Fruit fly (Drosophila melanogaster) whole organism, embryonic: ENCODE results near the gene CG2540.

Source experiments
- Ada2b ChIP-seq: fragments of 200-800 bp; sonication (Bioruptor generic); IDR thresholded peaks from 2 replicates; pipeline ENCODE4 v1.3.6; 2022; ENCODE audit warnings: missing biosample characterization, missing genetic modification characterization
- Bteb2 ChIP-seq: fragments of 200-800 bp; sonication (Bioruptor generic); optimal IDR thresholded peaks from 2 replicates; lab custom pipeline; 2016; ENCODE audit warnings: missing biosample characterization, missing genetic modification characterization
- CG10147 ChIP-seq: fragments of 200-800 bp; sonication (Bioruptor generic); optimal IDR thresholded peaks from 2 replicates; lab custom pipeline; 2019; ENCODE audit warnings: missing biosample characterization, mild to moderate bottlenecking, missing genetic modification characterization, moderate library complexity
- CG10321 ChIP-seq: fragments of 200-800 bp; sonication (Bioruptor generic); IDR thresholded peaks from 2 replicates; pipeline ENCODE4 v1.3.6; 2022; ENCODE audit warnings: missing biosample characterization, missing genetic modification characterization
- CG10959 ChIP-seq: fragments of 200-800 bp; sonication (Bioruptor generic); IDR thresholded peaks from 2 replicates; pipeline ENCODE4 v1.3.6; 2022; ENCODE audit warnings: missing biosample characterization, missing genetic modification characterization
- CG11456 ChIP-seq: fragments of 200-800 bp; sonication (Bioruptor generic); IDR thresholded peaks from 3 replicates; pipeline ENCODE4 v1.3.6; 2022; ENCODE audit warnings: missing biosample characterization, missing genetic modification characterization
- CG13775 ChIP-seq: fragments of 200-800 bp; sonication (Bioruptor generic); optimal IDR thresholded peaks from 3 replicates; lab custom pipeline; 2017; ENCODE audit warnings: missing biosample characterization, mild to moderate bottlenecking, missing genetic modification characterization
- CG14667 ChIP-seq: fragments of 200-800 bp; sonication (Bioruptor generic); IDR thresholded peaks from 2 replicates; pipeline ENCODE4 v1.3.6; 2022; ENCODE audit warnings: missing biosample characterization, missing genetic modification characterization
- CG18599 ChIP-seq: fragments of 200-800 bp; sonication (Bioruptor generic); optimal IDR thresholded peaks from 3 replicates; lab custom pipeline; 2017; ENCODE audit warnings: missing biosample characterization, missing genetic modification characterization, mild to moderate bottlenecking, moderate library complexity, missing genetic modification reagents
- CG2116 ChIP-seq: fragments of 200-800 bp; sonication (Bioruptor generic); optimal IDR thresholded peaks from 3 replicates; lab custom pipeline; 2018; ENCODE audit warnings: missing biosample characterization, mild to moderate bottlenecking, missing genetic modification characterization
- CG2678 ChIP-seq: fragments of 200-800 bp; sonication (Bioruptor generic); optimal IDR thresholded peaks from 3 replicates; lab custom pipeline; 2019; ENCODE audit warnings: missing biosample characterization, mild to moderate bottlenecking, missing genetic modification characterization, moderate library complexity
- CG3726 ChIP-seq: fragments of 200-800 bp; sonication (Bioruptor generic); IDR thresholded peaks from 3 replicates; pipeline ENCODE4, ENCODE4 v1.3.6; 2022; ENCODE audit warnings: missing biosample characterization, missing genetic modification characterization
- CG4328 ChIP-seq: fragments of 200-800 bp; sonication (Bioruptor generic); optimal IDR thresholded peaks from 3 replicates; lab custom pipeline; 2017; ENCODE audit warnings: missing biosample characterization, missing genetic modification reagents, missing genetic modification characterization
- CG4360 ChIP-seq: fragments of 200-800 bp; sonication (Bioruptor generic); IDR thresholded peaks from 2 replicates; pipeline ENCODE4 v1.3.6; 2022; ENCODE audit warnings: missing biosample characterization, missing genetic modification characterization
- CG4617 ChIP-seq: fragments of 200-800 bp; sonication (Bioruptor generic); optimal IDR thresholded peaks from 3 replicates; lab custom pipeline; 2016; ENCODE audit warnings: missing biosample characterization, missing genetic modification characterization, borderline replicate concordance
- CG4707 ChIP-seq: fragments of 200-800 bp; sonication (Bioruptor generic); optimal IDR thresholded peaks from 2 replicates; lab custom pipeline; 2018; ENCODE audit warnings: missing biosample characterization, mild to moderate bottlenecking, missing genetic modification characterization, moderate library complexity
- CG6813 ChIP-seq: fragments of 200-800 bp; sonication (Bioruptor generic); optimal IDR thresholded peaks from 2 replicates; lab custom pipeline; 2017; ENCODE audit warnings: missing biosample characterization, missing genetic modification characterization, mild to moderate bottlenecking, moderate library complexity, missing genetic modification reagents
- CG7963 ChIP-seq: fragments of 200-800 bp; sonication (Bioruptor generic); IDR thresholded peaks from 3 replicates; pipeline ENCODE4 v1.3.6; 2022; ENCODE audit warnings: missing biosample characterization, missing genetic modification characterization; ENCODE audit not compliant: partially characterized antibody
- Drgx ChIP-seq: fragments of 200-800 bp; sonication (Bioruptor generic); IDR thresholded peaks from 2 replicates; pipeline ENCODE4 v1.3.6; 2022; ENCODE audit warnings: missing biosample characterization, missing genetic modification characterization
- GATAe ChIP-seq: fragments of 200-800 bp; sonication (Bioruptor generic); conservative IDR thresholded peaks from 2 replicates; pipeline ENCODE4 v1.3.6; 2022; ENCODE audit warnings: missing biosample characterization, missing genetic modification characterization
- HLH3B ChIP-seq: fragments of 200-800 bp; sonication (Bioruptor generic); IDR thresholded peaks from 2 replicates; pipeline ENCODE4 v1.3.6; 2022; ENCODE audit warnings: missing biosample characterization, missing genetic modification characterization
- HLH54F ChIP-seq: fragments of 200-800 bp; sonication (Bioruptor generic); optimal IDR thresholded peaks from 3 replicates; lab custom pipeline; 2016; ENCODE audit warnings: missing biosample characterization, missing genetic modification characterization
- NFAT ChIP-seq: fragments of 200-800 bp; sonication (Bioruptor generic); IDR thresholded peaks from 2 replicates; pipeline ENCODE4 v1.3.6; 2022; ENCODE audit warnings: missing biosample characterization, missing genetic modification characterization
- NfI ChIP-seq: fragments of 200-800 bp; sonication (Bioruptor generic); optimal IDR thresholded peaks from 3 replicates; lab custom pipeline; 2018; ENCODE audit warnings: missing biosample characterization, mild to moderate bottlenecking, missing genetic modification characterization, moderate library complexity
- Spps ChIP-seq: fragments of 200-800 bp; sonication (Bioruptor generic); optimal IDR thresholded peaks from 2 replicates; lab custom pipeline; 2018; ENCODE audit warnings: missing biosample characterization, mild to moderate bottlenecking, missing genetic modification characterization
- Sry-β ChIP-seq: fragments of 200-800 bp; sonication (Bioruptor generic); optimal IDR thresholded peaks from 2 replicates; lab custom pipeline; 2018; ENCODE audit warnings: missing biosample characterization, mild to moderate bottlenecking, missing genetic modification characterization, moderate library complexity
- Stat92E ChIP-seq, 3 experiments: fragments of >200 bp in 2 of 3; fragments of 200-800 bp in 1 of 3; sonication (Bioruptor generic) in 1 of 3; optimal IDR thresholded peaks; 2 replicates each; lab custom pipeline; 2017 to 2019; ENCODE audit warnings: missing biosample characterization in 3 of 3, missing genetic modification characterization in 3 of 3, mild to moderate bottlenecking in 1 of 3, moderate library complexity in 1 of 3
- aop ChIP-seq: fragments of 200-800 bp; sonication (Bioruptor generic); IDR thresholded peaks from 2 replicates; pipeline ENCODE4 v1.3.6; 2022; ENCODE audit warnings: missing biosample characterization, missing genetic modification characterization
- cas ChIP-seq: fragments of 200-800 bp; sonication (Bioruptor generic); IDR thresholded peaks from 2 replicates; pipeline ENCODE4 v1.3.6; 2022; ENCODE audit warnings: missing biosample characterization, missing genetic modification characterization
- cato ChIP-seq: fragments of 200-800 bp; sonication (Bioruptor generic); optimal IDR thresholded peaks from 2 replicates; lab custom pipeline; 2016; ENCODE audit warnings: missing biosample characterization, missing genetic modification characterization, borderline replicate concordance
- chinmo ChIP-seq: fragments of 200-800 bp; sonication (Bioruptor generic); IDR thresholded peaks from 4 replicates; pipeline ENCODE4 v1.3.6; 2022; ENCODE audit warnings: missing biosample characterization, missing genetic modification characterization; ENCODE audit not compliant: partially characterized antibody
- croc ChIP-seq: fragments of 200-800 bp; sonication (Bioruptor generic); conservative IDR thresholded peaks from 3 replicates; pipeline ENCODE4 v1.3.6; 2022; ENCODE audit warnings: missing biosample characterization, missing genetic modification characterization
- crol ChIP-seq: fragments of 200-800 bp; sonication (Bioruptor generic); IDR thresholded peaks from 2 replicates; pipeline ENCODE4 v1.3.6; 2022; ENCODE audit warnings: missing biosample characterization, missing genetic modification characterization
- cwo ChIP-seq: fragments of 200-800 bp; sonication (Bioruptor generic); optimal IDR thresholded peaks from 3 replicates; lab custom pipeline; 2017; ENCODE audit warnings: missing biosample characterization, missing genetic modification characterization, mild to moderate bottlenecking, moderate library complexity, missing genetic modification reagents
- danr ChIP-seq: fragments of 200-800 bp; sonication (Bioruptor generic); IDR thresholded peaks from 2 replicates; pipeline ENCODE4 v1.3.6; 2022; ENCODE audit warnings: missing biosample characterization, missing genetic modification characterization
- dmrt11E ChIP-seq: fragments of 200-800 bp; sonication (Bioruptor generic); optimal IDR thresholded peaks from 3 replicates; lab custom pipeline; 2018; ENCODE audit warnings: missing biosample characterization, mild to moderate bottlenecking, missing genetic modification characterization, moderate library complexity
- fd102C ChIP-seq: fragments of 200-800 bp; sonication (Bioruptor generic); optimal IDR thresholded peaks from 2 replicates; lab custom pipeline; 2018; ENCODE audit warnings: missing biosample characterization, mild to moderate bottlenecking, missing genetic modification characterization, moderate library complexity
- fd3F ChIP-seq: fragments of 200-800 bp; sonication (Bioruptor generic); optimal IDR thresholded peaks from 2 replicates; lab custom pipeline; 2018; ENCODE audit warnings: missing biosample characterization, mild to moderate bottlenecking, missing genetic modification characterization, moderate library complexity
- ind ChIP-seq: fragments of 200-800 bp; sonication (Bioruptor generic); optimal IDR thresholded peaks from 3 replicates; lab custom pipeline; 2016; ENCODE audit warnings: missing biosample characterization, missing genetic modification characterization
- insv ChIP-seq, 2 experiments: fragments of 200-800 bp; sonication (Bioruptor generic); optimal IDR thresholded peaks; 3 replicates each; lab custom pipeline; 2016 to 2018; ENCODE audit warnings: missing biosample characterization in 2 of 2, missing genetic modification characterization in 2 of 2
- kni ChIP-seq: fragments of 200-800 bp; sonication (Bioruptor generic); optimal IDR thresholded peaks from 3 replicates; lab custom pipeline; 2017; ENCODE audit warnings: mild to moderate bottlenecking, missing biosample characterization, missing genetic modification reagents, missing genetic modification characterization
- mam ChIP-seq: fragments of 200-800 bp; sonication (Bioruptor generic); optimal IDR thresholded peaks from 3 replicates; lab custom pipeline; 2016; ENCODE audit warnings: missing biosample characterization, missing genetic modification characterization
- mirr ChIP-seq: fragments of 200-800 bp; sonication (Bioruptor generic); optimal IDR thresholded peaks from 3 replicates; lab custom pipeline; 2018; ENCODE audit warnings: missing biosample characterization, mild to moderate bottlenecking, missing genetic modification characterization
- nom ChIP-seq: fragments of 200-800 bp; sonication (Bioruptor generic); optimal IDR thresholded peaks from 2 replicates; lab custom pipeline; 2017; ENCODE audit warnings: missing biosample characterization, missing genetic modification characterization, mild to moderate bottlenecking, moderate library complexity, missing genetic modification reagents
- pb ChIP-seq: fragments of 200-800 bp; sonication (Bioruptor generic); optimal IDR thresholded peaks from 3 replicates; lab custom pipeline; 2016; ENCODE audit warnings: missing biosample characterization, missing genetic modification characterization
- prd ChIP-seq, 3 experiments: fragments of >200 bp in 2 of 3; fragments of 200-800 bp in 1 of 3; sonication (Bioruptor generic) in 1 of 3; optimal IDR thresholded peaks in 2 of 3; IDR thresholded peaks in 1 of 3; 2 replicates in 2 of 3; 3 replicates in 1 of 3; pipeline versions ENCODE4 v1.3.6 to Lab custom; 2017 to 2022; ENCODE audit warnings: missing biosample characterization in 1 of 3, missing genetic modification characterization in 1 of 3
- tin ChIP-seq: fragments of 200-800 bp; sonication (Bioruptor generic); optimal IDR thresholded peaks from 3 replicates; lab custom pipeline; 2016; ENCODE audit warnings: missing biosample characterization, missing genetic modification characterization
- tio ChIP-seq: fragments of 200-800 bp; sonication (Bioruptor generic); optimal IDR thresholded peaks from 2 replicates; lab custom pipeline; 2017; ENCODE audit warnings: missing biosample characterization, missing genetic modification characterization, inconsistent platforms
- twi ChIP-seq: fragments of 200-800 bp; optimal IDR thresholded peaks from 2 replicates; lab custom pipeline; 2019; ENCODE audit warnings: missing biosample characterization, mild to moderate bottlenecking, missing genetic modification characterization, moderate library complexity

Gene CG2540

dm6 chrX:12660030-12660630 lies 30.5 kb downstream of the CG2540 start (continued):
- TF ChIP-seq cato (GFP tag; lab: Kevin White, UChicago), result no peak
- TF ChIP-seq CG4617 (GFP tag; lab: Kevin White, UChicago), result no peak
- TF ChIP-seq prd (optimal IDR thresholded peaks at IDR 0.05; lab: Kevin White, UChicago), result no peak
- TF ChIP-seq prd (GFP tag; IDR thresholded peaks at IDR 0.05; lab: Robert Waterston, UW), result no peak
- peak in 1 of 3 experiments; percentile 56 for TF ChIP-seq Stat92E (GFP tag; optimal IDR thresholded peaks at IDR 0.05; lab: Kevin White, UChicago)
- TF ChIP-seq CG2678 (tag; lab: Kevin White, UChicago), result peak; percentile 24
- TF ChIP-seq mirr (GFP tag; lab: Kevin White, UChicago), result peak; percentile 22
- peak; percentile 37 for TF ChIP-seq CG18599
- no peak for TF ChIP-seq CG7963 (GFP tag; lab: Robert Waterston, UW)
- peak; percentile 59 for TF ChIP-seq cwo (GFP tag; lab: Kevin White, UChicago)
- TF ChIP-seq CG2116 (GFP tag; lab: Kevin White, UChicago), result no peak
- TF ChIP-seq CG4707 (GFP tag; lab: Kevin White, UChicago), result no peak
- TF ChIP-seq aop, result no peak
- TF ChIP-seq kni, result peak; percentile 28
- TF ChIP-seq CG6813 (GFP tag; lab: Kevin White, UChicago), result peak; percentile 34
- no peak for TF ChIP-seq Ada2b (GFP tag; lab: Robert Waterston, UW)
- TF ChIP-seq CG13775, result no peak
- no peak for TF ChIP-seq fd3F
- TF ChIP-seq CG14667 (GFP tag; lab: Robert Waterston, UW), result no peak
- TF ChIP-seq mam (GFP tag; lab: Kevin White, UChicago), result peak; percentile 9
- TF ChIP-seq twi (tag; lab: Kevin White, UChicago), result peak; percentile 69
- TF ChIP-seq CG4360 (GFP tag; lab: Robert Waterston, UW), result 0 out of 2 replicates have a peak, but pooled peaks have one; percentile 9
- TF ChIP-seq dmrt11E (tag; lab: Kevin White, UChicago), result peak; percentile 15
- no peak for TF ChIP-seq Sry-β (GFP tag; lab: Kevin White, UChicago)
- TF ChIP-seq fd102C (GFP tag; lab: Kevin White, UChicago), result peak; percentile 17
- no peak for TF ChIP-seq NFAT (GFP tag; lab: Robert Waterston, UW)
- TF ChIP-seq croc (GFP tag; lab: Robert Waterston, UW), result no peak
- no peak for TF ChIP-seq CG4328 (GFP tag; lab: Kevin White, UChicago)
- TF ChIP-seq tin, result no peak
- no peak for TF ChIP-seq pb (GFP tag; lab: Kevin White, UChicago)
- no peak for TF ChIP-seq CG10147
- 0 out of 4 replicates have a peak, but pooled peaks have one; percentile 34 for TF ChIP-seq chinmo
- peak; percentile 67 for TF ChIP-seq nom
- TF ChIP-seq GATAe (GFP tag; lab: Robert Waterston, UW), result no peak
- no peak for TF ChIP-seq tio
- no peak for TF ChIP-seq CG10321
- peak; percentile 80 for TF ChIP-seq crol (GFP tag; lab: Robert Waterston, UW)
- no peak for TF ChIP-seq HLH54F (GFP tag; lab: Kevin White, UChicago)
- no peak for TF ChIP-seq Spps
- no peak for TF ChIP-seq danr (GFP tag; lab: Robert Waterston, UW)
- TF ChIP-seq HLH3B, result 0 out of 2 replicates have a peak, but pooled peaks have one; percentile 27
- TF ChIP-seq Bteb2, result no peak
- no peak for TF ChIP-seq CG11456 (GFP tag; lab: Robert Waterston, UW)
- no peak for TF ChIP-seq CG10959
- no peak for TF ChIP-seq cas (GFP tag; lab: Robert Waterston, UW)
- TF ChIP-seq NfI (GFP tag; lab: Kevin White, UChicago), result no peak
- no peak for TF ChIP-seq Drgx (GFP tag; lab: Robert Waterston, UW)
- no peak for TF ChIP-seq CG3726 (GFP tag; lab: Robert Waterston, UW)
- peak in 1 of 2 experiments; percentile 33 for TF ChIP-seq insv (GFP tag; optimal IDR thresholded peaks at IDR 0.05; lab: Kevin White, UChicago)
- TF ChIP-seq ind (GFP tag; lab: Kevin White, UChicago), result no peak
